Fruit fly (Drosophila melanogaster) whole organism, embryonic: Measurements from ENCODE around the gene Wdr62.

Experiments used
- CG11456 ChIP-seq: fragments of 200-800 bp; sonication (Bioruptor generic); IDR thresholded peaks from 3 replicates; pipeline ENCODE4 v1.3.6; 2022; ENCODE audit warnings: missing biosample characterization, missing genetic modification characterization
- CG1233 ChIP-seq: fragments of 200-800 bp; sonication (Bioruptor generic); optimal IDR thresholded peaks from 4 replicates; lab custom pipeline; 2018; ENCODE audit warnings: missing biosample characterization, mild to moderate bottlenecking, missing genetic modification characterization
- CG12942 ChIP-seq: fragments of 200-800 bp; sonication (Bioruptor generic); optimal IDR thresholded peaks from 3 replicates; lab custom pipeline; 2016; ENCODE audit warnings: missing biosample characterization, missing genetic modification characterization
- CG15696 ChIP-seq: fragments of 200-800 bp; sonication (Bioruptor generic); optimal IDR thresholded peaks from 2 replicates; lab custom pipeline; 2019; ENCODE audit warnings: missing biosample characterization, mild to moderate bottlenecking, missing genetic modification characterization, moderate library complexity
- CG16813 ChIP-seq: fragments of 200-800 bp; sonication (Bioruptor generic); IDR thresholded peaks from 3 replicates; pipeline ENCODE4 v1.3.6; 2022; ENCODE audit warnings: missing biosample characterization, missing genetic modification characterization; ENCODE audit not compliant: partially characterized antibody
- CG1832 ChIP-seq: fragments of 200-800 bp; sonication (Bioruptor generic); optimal IDR thresholded peaks from 2 replicates; lab custom pipeline; 2017; ENCODE audit warnings: missing biosample characterization, mild to moderate bottlenecking, missing genetic modification characterization, inconsistent platforms
- CG2120 ChIP-seq: fragments of 200-800 bp; sonication (Bioruptor generic); optimal IDR thresholded peaks from 3 replicates; lab custom pipeline; 2016; ENCODE audit warnings: missing biosample characterization, missing genetic modification characterization
- CG2889 ChIP-seq: fragments of 200-800 bp; sonication (Bioruptor generic); IDR thresholded peaks from 3 replicates; pipeline ENCODE4 v1.3.6; 2022; ENCODE audit warnings: missing biosample characterization, missing genetic modification characterization
- CG32767 ChIP-seq: fragments of 200-800 bp; sonication (Bioruptor generic); IDR thresholded peaks from 2 replicates; pipeline ENCODE4 v1.3.6; 2022; ENCODE audit warnings: missing biosample characterization, missing genetic modification characterization
- CG3847 ChIP-seq: fragments of 200-800 bp; sonication (Bioruptor generic); IDR thresholded peaks from 2 replicates; pipeline ENCODE4 v1.3.6; 2022; ENCODE audit warnings: missing biosample characterization, missing genetic modification characterization
- CG42726 ChIP-seq: fragments of 200-800 bp; sonication (Bioruptor generic); IDR thresholded peaks from 2 replicates; pipeline ENCODE4 v1.3.6; 2022; ENCODE audit warnings: missing biosample characterization, missing genetic modification characterization; ENCODE audit not compliant: partially characterized antibody
- CG4328 ChIP-seq: fragments of 200-800 bp; sonication (Bioruptor generic); optimal IDR thresholded peaks from 3 replicates; lab custom pipeline; 2017; ENCODE audit warnings: missing biosample characterization, missing genetic modification reagents, missing genetic modification characterization
- CG4424 ChIP-seq: fragments of 200-800 bp; sonication (Bioruptor generic); optimal IDR thresholded peaks from 3 replicates; lab custom pipeline; 2016; ENCODE audit warnings: missing biosample characterization, missing genetic modification characterization
- CG4707 ChIP-seq: fragments of 200-800 bp; sonication (Bioruptor generic); optimal IDR thresholded peaks from 2 replicates; lab custom pipeline; 2018; ENCODE audit warnings: missing biosample characterization, mild to moderate bottlenecking, missing genetic modification characterization, moderate library complexity
- CG4854 ChIP-seq: fragments of 200-800 bp; sonication (Bioruptor generic); optimal IDR thresholded peaks from 2 replicates; lab custom pipeline; 2016; ENCODE audit warnings: missing biosample characterization, missing genetic modification characterization, inconsistent platforms
- CG7987 ChIP-seq: fragments of 200-800 bp; sonication (Bioruptor generic); optimal IDR thresholded peaks from 2 replicates; lab custom pipeline; 2018; ENCODE audit warnings: missing biosample characterization, mild to moderate bottlenecking, missing genetic modification characterization, moderate library complexity
- CG8765 ChIP-seq: fragments of 200-800 bp; sonication (Bioruptor generic); IDR thresholded peaks from 2 replicates; pipeline ENCODE4 v1.3.6; 2022; ENCODE audit warnings: missing biosample characterization, missing genetic modification characterization
- CG8924 ChIP-seq: fragments of 200-800 bp; optimal IDR thresholded peaks from 3 replicates; lab custom pipeline; 2019; ENCODE audit warnings: missing biosample characterization, mild to moderate bottlenecking, missing genetic modification characterization, moderate library complexity
- CoRest ChIP-seq: fragments of 200-800 bp; sonication (Bioruptor generic); optimal IDR thresholded peaks from 3 replicates; lab custom pipeline; 2018; ENCODE audit warnings: missing biosample characterization, mild to moderate bottlenecking, missing genetic modification characterization, moderate library complexity
- Dad ChIP-seq: fragments of 200-800 bp; sonication (Bioruptor generic); optimal IDR thresholded peaks from 3 replicates; lab custom pipeline; 2016; ENCODE audit warnings: missing biosample characterization, missing genetic modification characterization
- Deaf1 ChIP-seq: fragments of 200-800 bp; optimal IDR thresholded peaks from 3 replicates; lab custom pipeline; 2019; ENCODE audit warnings: missing biosample characterization, mild to moderate bottlenecking, missing genetic modification characterization, moderate library complexity
- Dll ChIP-seq: fragments of 200-800 bp; sonication (Bioruptor generic); IDR thresholded peaks from 4 replicates; pipeline ENCODE4 v1.3.6; 2022; ENCODE audit warnings: missing biosample characterization, missing genetic modification characterization; ENCODE audit not compliant: partially characterized antibody
- Gsc ChIP-seq: fragments of 200-800 bp; sonication (Bioruptor generic); IDR thresholded peaks from 2 replicates; pipeline ENCODE4 v1.3.6; 2022; ENCODE audit warnings: missing biosample characterization, missing genetic modification characterization
- Myb ChIP-seq: fragments of 200-800 bp; sonication (Bioruptor generic); optimal IDR thresholded peaks from 2 replicates; lab custom pipeline; 2016; ENCODE audit warnings: missing biosample characterization, missing genetic modification characterization
- Neu2 ChIP-seq: fragments of 200-800 bp; sonication (Bioruptor generic); optimal IDR thresholded peaks from 3 replicates; lab custom pipeline; 2016; ENCODE audit warnings: missing biosample characterization, missing genetic modification characterization, borderline replicate concordance
- Nf-YA ChIP-seq: fragments of 200-800 bp; sonication (Bioruptor generic); IDR thresholded peaks from 2 replicates; pipeline ENCODE4 v1.3.6; 2022; ENCODE audit warnings: missing biosample characterization, missing genetic modification characterization
- Nf-YC ChIP-seq: fragments of 200-800 bp; optimal IDR thresholded peaks from 3 replicates; lab custom pipeline; 2019; ENCODE audit warnings: missing biosample characterization, mild to moderate bottlenecking, missing genetic modification characterization, moderate library complexity
- Rx ChIP-seq: fragments of 200-800 bp; sonication (Bioruptor generic); IDR thresholded peaks from 2 replicates; pipeline ENCODE4 v1.3.6; 2022; ENCODE audit warnings: missing biosample characterization, missing genetic modification characterization
- abd-A ChIP-seq: fragments of 200-800 bp; sonication (Bioruptor generic); optimal IDR thresholded peaks from 3 replicates; lab custom pipeline; 2019; ENCODE audit warnings: missing biosample characterization, mild to moderate bottlenecking, missing genetic modification characterization, moderate library complexity
- crol ChIP-seq: fragments of 200-800 bp; sonication (Bioruptor generic); IDR thresholded peaks from 2 replicates; pipeline ENCODE4 v1.3.6; 2022; ENCODE audit warnings: missing biosample characterization, missing genetic modification characterization
- dmrt11E ChIP-seq: fragments of 200-800 bp; sonication (Bioruptor generic); optimal IDR thresholded peaks from 3 replicates; lab custom pipeline; 2018; ENCODE audit warnings: missing biosample characterization, mild to moderate bottlenecking, missing genetic modification characterization, moderate library complexity
- dysf ChIP-seq: fragments of 200-800 bp; sonication (Bioruptor generic); IDR thresholded peaks from 3 replicates; pipeline ENCODE4 v1.3.6; 2022; ENCODE audit warnings: missing biosample characterization, missing genetic modification characterization
- ftz-f1 ChIP-seq: fragments of 200-800 bp; sonication (Bioruptor generic); optimal IDR thresholded peaks from 2 replicates; lab custom pipeline; 2016; ENCODE audit warnings: missing biosample characterization, missing genetic modification characterization
- gro ChIP-seq: fragments of 200-800 bp; sonication (Bioruptor generic); optimal IDR thresholded peaks from 2 replicates; lab custom pipeline; 2016; ENCODE audit warnings: missing biosample characterization, missing genetic modification characterization
- gt ChIP-seq: fragments of 200-800 bp; sonication (Bioruptor generic); IDR thresholded peaks from 2 replicates; pipeline ENCODE4 v1.3.6; 2022; ENCODE audit warnings: missing biosample characterization, missing genetic modification characterization
- hkb ChIP-seq, 2 experiments: fragments of 200-800 bp in 1 of 2; fragments of >200 bp in 1 of 2; sonication (Bioruptor generic) in 1 of 2; IDR thresholded peaks in 1 of 2; optimal IDR thresholded peaks in 1 of 2; 2 replicates each; pipeline versions ENCODE4 v1.3.6 to Lab custom; 2017 to 2022; ENCODE audit warnings: missing biosample characterization in 1 of 2, missing genetic modification characterization in 1 of 2
- klu ChIP-seq: fragments of 200-800 bp; sonication (Bioruptor generic); IDR thresholded peaks from 2 replicates; pipeline ENCODE4 v1.3.6; 2022; ENCODE audit warnings: missing biosample characterization, missing genetic modification characterization
- lmd ChIP-seq: fragments of 200-800 bp; sonication (Bioruptor generic); IDR thresholded peaks from 2 replicates; pipeline ENCODE4 v1.3.6; 2022; ENCODE audit warnings: missing biosample characterization, missing genetic modification characterization
- lov ChIP-seq, 2 experiments: fragments of 200-800 bp in 1 of 2; fragments of >200 bp in 1 of 2; sonication (Bioruptor generic) in 1 of 2; IDR thresholded peaks in 1 of 2; optimal IDR thresholded peaks in 1 of 2; 2 replicates in 1 of 2; 3 replicates in 1 of 2; pipeline versions ENCODE4 v1.3.6 to Lab custom; 2017 to 2022; ENCODE audit warnings: missing biosample characterization in 1 of 2, missing genetic modification characterization in 1 of 2
- nerfin-1 ChIP-seq: fragments of 200-800 bp; sonication (Bioruptor generic); optimal IDR thresholded peaks from 3 replicates; lab custom pipeline; 2019; ENCODE audit warnings: missing biosample characterization, mild to moderate bottlenecking, missing genetic modification characterization, moderate library complexity
- repo ChIP-seq: fragments of 200-800 bp; sonication (Bioruptor generic); optimal IDR thresholded peaks from 2 replicates; lab custom pipeline; 2016; ENCODE audit warnings: missing biosample characterization, missing genetic modification characterization
- salm ChIP-seq: fragments of 200-800 bp; sonication (Bioruptor generic); optimal IDR thresholded peaks from 2 replicates; lab custom pipeline; 2018; ENCODE audit warnings: missing biosample characterization, mild to moderate bottlenecking, missing genetic modification characterization
- sens ChIP-seq: fragments of 200-800 bp; sonication (Bioruptor generic); peaks from one replicate; lab custom pipeline; 2016; ENCODE audit warnings: missing biosample characterization, missing genetic modification characterization
- seq ChIP-seq: fragments of 200-800 bp; sonication (Bioruptor generic); IDR thresholded peaks from 2 replicates; pipeline ENCODE4 v1.3.6; 2022; ENCODE audit warnings: missing biosample characterization, missing genetic modification characterization
- so ChIP-seq: fragments of 200-800 bp; sonication (Bioruptor generic); IDR thresholded peaks from 3 replicates; pipeline ENCODE4 v1.3.6; 2022; ENCODE audit warnings: missing biosample characterization, missing genetic modification characterization
- twi ChIP-seq: fragments of 200-800 bp; optimal IDR thresholded peaks from 2 replicates; lab custom pipeline; 2019; ENCODE audit warnings: missing biosample characterization, mild to moderate bottlenecking, missing genetic modification characterization, moderate library complexity
- usp ChIP-seq: fragments of >200 bp; optimal IDR thresholded peaks from 2 replicates; lab custom pipeline; 2017; ENCODE audit warnings: missing biosample characterization, missing genetic modification characterization
- vvl ChIP-seq: fragments of 200-800 bp; sonication (Bioruptor generic); IDR thresholded peaks from 2 replicates; pipeline ENCODE4 v1.3.6; 2022; ENCODE audit warnings: missing biosample characterization, missing genetic modification characterization
- zen ChIP-seq: fragments of 200-800 bp; sonication (Bioruptor generic); optimal IDR thresholded peaks from 3 replicates; lab custom pipeline; 2018; ENCODE audit warnings: missing biosample characterization, mild to moderate bottlenecking, missing genetic modification characterization, moderate library complexity

Wdr62 gene

dm6 chr2L:1972450-1973119, 88.2 kb downstream of the Wdr62 start (continued):
- TF ChIP-seq Gsc (GFP tag; lab: Robert Waterston, UW) (no peak), Dad (no peak), ftz-f1 (GFP tag; lab: Kevin White, UChicago) (peak; percentile 95), CoRest (peak; percentile 55), gro (GFP tag; lab: Kevin White, UChicago) (no peak), crol (peak; percentile 69), seq (peak; percentile 64; the same call in 1 of the 2 replicates), Rx (GFP tag; lab: Robert Waterston, UW) (no peak), CG15696 (tag; lab: Kevin White, UChicago) (peak; percentile 22), CG8924 (tag; lab: Kevin White, UChicago) (no peak), CG1832 (peak; percentile 93), CG3847 (GFP tag; lab: Robert Waterston, UW) (no peak), Nf-YA (peak; percentile 82), Neu2 (no peak), CG32767 (GFP tag; lab: Robert Waterston, UW) (no peak), abd-A (peak; percentile 75), klu (GFP tag; lab: Robert Waterston, UW) (no peak), repo (GFP tag; lab: Kevin White, UChicago) (no peak), CG1233 (no peak), lov (optimal IDR thresholded peaks at IDR 0.05; lab: Kevin White, UChicago) (no peak), lov (GFP tag; IDR thresholded peaks at IDR 0.05; lab: Robert Waterston, UW) (peak; percentile 34; the same call in 1 of the 3 replicates), CG16813 (GFP tag; lab: Robert Waterston, UW) (0 out of 3 replicates have a peak, but pooled peaks have one; percentile 9), CG4854 (GFP tag; lab: Kevin White, UChicago) (no peak), CG42726 (GFP tag; lab: Robert Waterston, UW) (0 out of 2 replicates have a peak, but pooled peaks have one; percentile 25), CG4328 (no peak), CG2120 (GFP tag; lab: Kevin White, UChicago) (no peak), Nf-YC (tag; lab: Kevin White, UChicago) (peak; percentile 99), dysf (GFP tag; lab: Robert Waterston, UW) (no peak), twi (tag; lab: Kevin White, UChicago) (peak; percentile 17), vvl (GFP tag; lab: Robert Waterston, UW) (peak; percentile 31; the same call in 1 of the 2 replicates), salm (tag; lab: Kevin White, UChicago) (no peak), zen (peak; percentile 66), Myb (GFP tag; lab: Kevin White, UChicago) (no peak), sens (GFP tag; lab: Kevin White, UChicago) (peak; percentile 65), CG7987 (GFP tag; lab: Kevin White, UChicago) (no peak), usp (no peak), CG4424 (GFP tag; lab: Kevin White, UChicago) (no peak), CG11456 (GFP tag; lab: Robert Waterston, UW) (no peak), Deaf1 (peak; percentile 59), CG8765 (GFP tag; lab: Robert Waterston, UW) (no peak), CG4707 (GFP tag; lab: Kevin White, UChicago) (no peak), nerfin-1 (tag; lab: Kevin White, UChicago) (peak; percentile 88), hkb (optimal IDR thresholded peaks at IDR 0.05; lab: Kevin White, UChicago) (no peak), hkb (GFP tag; IDR thresholded peaks at IDR 0.05; lab: Robert Waterston, UW) (no peak), CG2889 (GFP tag; lab: Robert Waterston, UW) (no peak), gt (GFP tag; lab: Robert Waterston, UW) (no peak), dmrt11E (tag; lab: Kevin White, UChicago) (no peak), CG12942 (GFP tag; lab: Kevin White, UChicago) (no peak), Dll (GFP tag; lab: Robert Waterston, UW) (0 out of 4 replicates have a peak, but pooled peaks have one; percentile 30), so (GFP tag; lab: Robert Waterston, UW) (no peak), lmd (GFP tag; lab: Robert Waterston, UW) (no peak)
